Fruit fly (Drosophila melanogaster) whole organism, embryonic: ENCODE measurements around the gene CG12224.
A peak's percentile ranks its signal among the peaks of the same experiment; 100 is the strongest.

Experiments used
- Blimp-1 ChIP-seq: fragments of 200-800 bp; sonication (Bioruptor generic); optimal IDR thresholded peaks from 3 replicates; lab custom pipeline; 2018; ENCODE audit warnings: missing biosample characterization, missing genetic modification characterization, mild to moderate bottlenecking, moderate library complexity, missing genetic modification reagents
- BtbVII ChIP-seq: fragments of 200-800 bp; sonication (Bioruptor generic); optimal IDR thresholded peaks from 3 replicates; lab custom pipeline; 2017; ENCODE audit warnings: missing biosample characterization, mild to moderate bottlenecking, missing genetic modification characterization
- CG10979 ChIP-seq: fragments of 200-800 bp; sonication (Bioruptor generic); optimal IDR thresholded peaks from 2 replicates; lab custom pipeline; 2018; ENCODE audit warnings: missing biosample characterization, mild to moderate bottlenecking, missing genetic modification characterization, moderate library complexity
- CG11398 ChIP-seq: fragments of 200-800 bp; sonication (Bioruptor generic); optimal IDR thresholded peaks from 2 replicates; lab custom pipeline; 2016; ENCODE audit warnings: missing biosample characterization, missing genetic modification characterization
- CG12155 ChIP-seq: fragments of 200-800 bp; sonication (Bioruptor generic); optimal IDR thresholded peaks from 3 replicates; lab custom pipeline; 2016; ENCODE audit warnings: missing biosample characterization, missing genetic modification characterization
- CG13296 ChIP-seq: fragments of 200-800 bp; sonication (Bioruptor generic); optimal IDR thresholded peaks from 3 replicates; lab custom pipeline; 2018; ENCODE audit warnings: missing biosample characterization, mild to moderate bottlenecking, missing genetic modification characterization
- CG1647 ChIP-seq: fragments of 200-800 bp; sonication (Bioruptor generic); optimal IDR thresholded peaks from 3 replicates; lab custom pipeline; 2016; ENCODE audit warnings: missing biosample characterization, missing genetic modification characterization
- CG17612 ChIP-seq: fragments of 200-800 bp; sonication (Bioruptor generic); IDR thresholded peaks from 2 replicates; pipeline ENCODE4 v1.3.6; 2022; ENCODE audit warnings: missing biosample characterization, missing genetic modification characterization
- CG18599 ChIP-seq: fragments of 200-800 bp; sonication (Bioruptor generic); optimal IDR thresholded peaks from 3 replicates; lab custom pipeline; 2017; ENCODE audit warnings: missing biosample characterization, missing genetic modification characterization, mild to moderate bottlenecking, moderate library complexity, missing genetic modification reagents
- CG2202 ChIP-seq: fragments of 200-800 bp; sonication (Bioruptor generic); optimal IDR thresholded peaks from 2 replicates; lab custom pipeline; 2018; ENCODE audit warnings: missing biosample characterization, mild to moderate bottlenecking, missing genetic modification characterization
- CG31388 ChIP-seq: fragments of 200-800 bp; sonication (Bioruptor generic); optimal IDR thresholded peaks from 2 replicates; lab custom pipeline; 2016; ENCODE audit warnings: missing biosample characterization, missing genetic modification characterization
- CG32767 ChIP-seq: fragments of 200-800 bp; sonication (Bioruptor generic); IDR thresholded peaks from 2 replicates; pipeline ENCODE4 v1.3.6; 2022; ENCODE audit warnings: missing biosample characterization, missing genetic modification characterization
- CG3281 ChIP-seq: fragments of 200-800 bp; sonication (Bioruptor generic); optimal IDR thresholded peaks from 3 replicates; lab custom pipeline; 2017; ENCODE audit warnings: missing biosample characterization, mild to moderate bottlenecking, missing genetic modification characterization
- CG34376 ChIP-seq: fragments of 200-800 bp; sonication (Bioruptor generic); optimal IDR thresholded peaks from 2 replicates; lab custom pipeline; 2018; ENCODE audit warnings: missing biosample characterization, mild to moderate bottlenecking, missing genetic modification characterization
- CG34422 ChIP-seq: fragments of 200-800 bp; sonication (Bioruptor generic); IDR thresholded peaks from 3 replicates; pipeline ENCODE4 v1.3.6; 2022; ENCODE audit warnings: missing biosample characterization, missing genetic modification characterization
- CG4424 ChIP-seq: fragments of 200-800 bp; sonication (Bioruptor generic); optimal IDR thresholded peaks from 3 replicates; lab custom pipeline; 2016; ENCODE audit warnings: missing biosample characterization, missing genetic modification characterization
- CG6254 ChIP-seq: fragments of 200-800 bp; sonication (Bioruptor generic); optimal IDR thresholded peaks from 3 replicates; lab custom pipeline; 2017; ENCODE audit warnings: mild to moderate bottlenecking, missing biosample characterization, missing genetic modification reagents, missing genetic modification characterization
- CG7357 ChIP-seq: fragments of 200-800 bp; sonication (Bioruptor generic); IDR thresholded peaks from 3 replicates; pipeline ENCODE4 v1.3.6; 2022; ENCODE audit warnings: missing biosample characterization, missing genetic modification characterization
- CG7745 ChIP-seq: fragments of 200-800 bp; sonication (Bioruptor generic); optimal IDR thresholded peaks from 2 replicates; lab custom pipeline; 2018; ENCODE audit warnings: missing biosample characterization, mild to moderate bottlenecking, missing genetic modification characterization, moderate library complexity
- CG7786 ChIP-seq: fragments of 200-800 bp; sonication (Bioruptor generic); optimal IDR thresholded peaks from 2 replicates; lab custom pipeline; 2016; ENCODE audit warnings: missing biosample characterization, missing genetic modification characterization
- CG9727 ChIP-seq: fragments of 200-800 bp; sonication (Bioruptor generic); optimal IDR thresholded peaks from 3 replicates; lab custom pipeline; 2017; ENCODE audit warnings: missing biosample characterization, mild to moderate bottlenecking, missing genetic modification characterization
- CG9797 ChIP-seq: fragments of 200-800 bp; sonication (Bioruptor generic); optimal IDR thresholded peaks from 3 replicates; lab custom pipeline; 2018; ENCODE audit warnings: missing biosample characterization, mild to moderate bottlenecking, missing genetic modification characterization
- HHEX ChIP-seq: fragments of 200-800 bp; sonication (Bioruptor generic); optimal IDR thresholded peaks from 3 replicates; lab custom pipeline; 2017; ENCODE audit warnings: missing biosample characterization, mild to moderate bottlenecking, missing genetic modification characterization, missing genetic modification reagents
- Kr ChIP-seq: fragments of 200-800 bp; sonication (Bioruptor generic); optimal IDR thresholded peaks from 2 replicates; lab custom pipeline; 2017; ENCODE audit warnings: missing biosample characterization, mild to moderate bottlenecking, missing genetic modification characterization
- Mes4 ChIP-seq: fragments of 200-800 bp; sonication (Bioruptor generic); optimal IDR thresholded peaks from 2 replicates; lab custom pipeline; 2016; ENCODE audit warnings: missing biosample characterization, missing genetic modification characterization
- Rx ChIP-seq: fragments of 200-800 bp; sonication (Bioruptor generic); IDR thresholded peaks from 2 replicates; pipeline ENCODE4 v1.3.6; 2022; ENCODE audit warnings: missing biosample characterization, missing genetic modification characterization
- Sox102F ChIP-seq: fragments of 200-800 bp; sonication (Bioruptor generic); optimal IDR thresholded peaks from 2 replicates; lab custom pipeline; 2018; ENCODE audit warnings: missing biosample characterization, mild to moderate bottlenecking, missing genetic modification characterization, moderate library complexity
- Spps ChIP-seq: fragments of 200-800 bp; sonication (Bioruptor generic); optimal IDR thresholded peaks from 2 replicates; lab custom pipeline; 2018; ENCODE audit warnings: missing biosample characterization, mild to moderate bottlenecking, missing genetic modification characterization
- Sry-δ ChIP-seq: fragments of 200-800 bp; sonication (Bioruptor generic); optimal IDR thresholded peaks from 2 replicates; lab custom pipeline; 2016; ENCODE audit warnings: missing biosample characterization, missing genetic modification characterization
- Trl ChIP-seq, 3 experiments: fragments of >200 bp in 2 of 3; fragments of 200-800 bp in 1 of 3; sonication (Bioruptor generic) in 1 of 3; optimal IDR thresholded peaks; 2 replicates in 1 of 3; 3 replicates in 2 of 3; lab custom pipeline; 2016 to 2017; ENCODE audit warnings: missing biosample characterization in 1 of 3, missing genetic modification characterization in 1 of 3
- Xbp1 ChIP-seq: fragments of 200-800 bp; sonication (Bioruptor generic); optimal IDR thresholded peaks from 3 replicates; lab custom pipeline; 2016; ENCODE audit warnings: missing biosample characterization, mild to moderate bottlenecking, missing genetic modification characterization
- Xrp1 ChIP-seq: fragments of 200-800 bp; sonication (Bioruptor generic); IDR thresholded peaks from 2 replicates; pipeline ENCODE4 v1.3.6; 2022; ENCODE audit warnings: missing biosample characterization, missing genetic modification characterization
- abd-A ChIP-seq: fragments of 200-800 bp; sonication (Bioruptor generic); optimal IDR thresholded peaks from 3 replicates; lab custom pipeline; 2019; ENCODE audit warnings: missing biosample characterization, mild to moderate bottlenecking, missing genetic modification characterization, moderate library complexity
- bab2 ChIP-seq: fragments of 200-800 bp; sonication (Bioruptor generic); optimal IDR thresholded peaks from 2 replicates; lab custom pipeline; 2016; ENCODE audit warnings: missing biosample characterization, missing genetic modification characterization
- bsh ChIP-seq, 2 experiments: fragments of 200-800 bp; sonication (Bioruptor generic); optimal IDR thresholded peaks; 2 replicates each; lab custom pipeline; 2017 to 2018; ENCODE audit warnings: mild to moderate bottlenecking in 2 of 2, missing biosample characterization in 2 of 2, missing genetic modification characterization in 2 of 2, moderate library complexity in 1 of 2
- ci ChIP-seq: fragments of 200-800 bp; sonication (Bioruptor generic); IDR thresholded peaks from 3 replicates; pipeline ENCODE4 v1.3.6; 2022; ENCODE audit warnings: missing biosample characterization, missing genetic modification characterization
- croc ChIP-seq: fragments of 200-800 bp; sonication (Bioruptor generic); conservative IDR thresholded peaks from 3 replicates; pipeline ENCODE4 v1.3.6; 2022; ENCODE audit warnings: missing biosample characterization, missing genetic modification characterization
- danr ChIP-seq: fragments of 200-800 bp; sonication (Bioruptor generic); IDR thresholded peaks from 2 replicates; pipeline ENCODE4 v1.3.6; 2022; ENCODE audit warnings: missing biosample characterization, missing genetic modification characterization
- dati ChIP-seq: fragments of 200-800 bp; sonication (Bioruptor generic); IDR thresholded peaks from 2 replicates; pipeline ENCODE4 v1.3.6; 2022; ENCODE audit warnings: missing biosample characterization, missing genetic modification characterization
- fd102C ChIP-seq: fragments of 200-800 bp; sonication (Bioruptor generic); optimal IDR thresholded peaks from 2 replicates; lab custom pipeline; 2018; ENCODE audit warnings: missing biosample characterization, mild to moderate bottlenecking, missing genetic modification characterization, moderate library complexity
- gfzf ChIP-seq: fragments of 200-800 bp; sonication (Bioruptor generic); optimal IDR thresholded peaks from 2 replicates; lab custom pipeline; 2016; ENCODE audit warnings: missing biosample characterization, mild to moderate bottlenecking, missing genetic modification characterization, moderate library complexity
- klu ChIP-seq: fragments of 200-800 bp; sonication (Bioruptor generic); IDR thresholded peaks from 2 replicates; pipeline ENCODE4 v1.3.6; 2022; ENCODE audit warnings: missing biosample characterization, missing genetic modification characterization
- mld ChIP-seq: fragments of 200-800 bp; sonication (Bioruptor generic); IDR thresholded peaks from 3 replicates; pipeline ENCODE4 v1.3.6; 2022; ENCODE audit warnings: missing biosample characterization, missing genetic modification characterization; ENCODE audit not compliant: partially characterized antibody
- otp ChIP-seq: fragments of 200-800 bp; sonication (Bioruptor generic); IDR thresholded peaks from 3 replicates; pipeline ENCODE4, ENCODE4 v1.3.6; 2022; ENCODE audit warnings: missing biosample characterization, missing genetic modification characterization
- p53 ChIP-seq: fragments of 200-800 bp; sonication (Bioruptor generic); optimal IDR thresholded peaks from 2 replicates; lab custom pipeline; 2016; ENCODE audit warnings: missing biosample characterization, missing genetic modification characterization
- pfk ChIP-seq: fragments of 200-800 bp; sonication (Bioruptor generic); optimal IDR thresholded peaks from 2 replicates; lab custom pipeline; 2018; ENCODE audit warnings: missing biosample characterization, mild to moderate bottlenecking, missing genetic modification characterization, moderate library complexity
- rib ChIP-seq: fragments of 200-800 bp; sonication (Bioruptor generic); IDR thresholded peaks from 2 replicates; pipeline ENCODE4 v1.3.6; 2022; ENCODE audit warnings: missing biosample characterization, missing genetic modification characterization
- sim ChIP-seq: fragments of 200-800 bp; sonication (Bioruptor generic); IDR thresholded peaks from 2 replicates; pipeline ENCODE4 v1.3.6; 2022; ENCODE audit warnings: missing biosample characterization, missing genetic modification characterization
- stwl ChIP-seq: fragments of 200-800 bp; sonication (Bioruptor generic); optimal IDR thresholded peaks from 3 replicates; lab custom pipeline; 2018; ENCODE audit warnings: missing biosample characterization, mild to moderate bottlenecking, missing genetic modification characterization, moderate library complexity
- trem ChIP-seq: fragments of 200-800 bp; optimal IDR thresholded peaks from 3 replicates; lab custom pipeline; 2019; ENCODE audit warnings: missing biosample characterization, mild to moderate bottlenecking, missing genetic modification characterization, moderate library complexity

The CG12224 gene

dm6 chr3R:11962739-11963214 lies 19.1 kb downstream of the CG12224 start, which contains the start of the genes CG3281 and aurA (continued):
- TF ChIP-seq HHEX (GFP tag; lab: Kevin White, UChicago) = peak; percentile 18
- TF ChIP-seq CG1647 = peak; percentile 68
- TF ChIP-seq CG31388 (GFP tag; lab: Kevin White, UChicago) = no peak
- TF ChIP-seq bab2 (GFP tag; lab: Kevin White, UChicago) = peak; percentile 81
- TF ChIP-seq Sry-δ (GFP tag; lab: Kevin White, UChicago) = peak; percentile 97
- no peak for TF ChIP-seq dati (GFP tag; lab: Robert Waterston, UW)
- TF ChIP-seq CG17612 (GFP tag; lab: Robert Waterston, UW) = no peak
- no peak for TF ChIP-seq CG7745 (tag; lab: Kevin White, UChicago)
- no peak for TF ChIP-seq p53 (GFP tag; lab: Kevin White, UChicago)
- peak; percentile 82 for TF ChIP-seq CG4424 (GFP tag; lab: Kevin White, UChicago)
- TF ChIP-seq BtbVII (GFP tag; lab: Kevin White, UChicago) = no peak
- peak; percentile 20 for TF ChIP-seq CG2202 (tag; lab: Kevin White, UChicago)
- no peak for TF ChIP-seq rib (GFP tag; lab: Robert Waterston, UW)
- no peak for TF ChIP-seq sim (GFP tag; lab: Robert Waterston, UW)
- peak; percentile 59; the same call in 1 of the 3 replicates for TF ChIP-seq CG7357 (GFP tag; lab: Robert Waterston, UW)
- peak; percentile 86 for TF ChIP-seq trem
- peak; percentile 80 for TF ChIP-seq CG3281 (GFP tag; lab: Kevin White, UChicago)
- TF ChIP-seq CG13296 (GFP tag; lab: Kevin White, UChicago) = peak; percentile 51
- peak; percentile 31; the same call in 1 of the 2 replicates for TF ChIP-seq Rx (GFP tag; lab: Robert Waterston, UW)
- TF ChIP-seq bsh (GFP tag; optimal IDR thresholded peaks at IDR 0.05; lab: Kevin White, UChicago) = peak in 1 of 2 experiments; percentile 54
- TF ChIP-seq Spps (tag; lab: Kevin White, UChicago) = peak; percentile 35
- peak; percentile 57 for TF ChIP-seq CG9797
- peak; percentile 76 for TF ChIP-seq CG9727 (GFP tag; lab: Kevin White, UChicago)
- TF ChIP-seq CG34376 (GFP tag; lab: Kevin White, UChicago) = peak; percentile 72
- no peak for TF ChIP-seq Sox102F (GFP tag; lab: Kevin White, UChicago)
- no peak for TF ChIP-seq fd102C (GFP tag; lab: Kevin White, UChicago)
- no peak for TF ChIP-seq CG6254
- peak; percentile 51; the same call in 1 of the 2 replicates for TF ChIP-seq Xrp1 (GFP tag; lab: Robert Waterston, UW)
- TF ChIP-seq Xbp1 (GFP tag; lab: Kevin White, UChicago) = peak; percentile 81
- no peak for TF ChIP-seq Blimp-1 (GFP tag; lab: Kevin White, UChicago)
- TF ChIP-seq stwl (tag; lab: Kevin White, UChicago) = peak; percentile 92
- TF ChIP-seq abd-A = no peak
- peak; percentile 57 for TF ChIP-seq CG10979 (tag; lab: Kevin White, UChicago)
- no peak for TF ChIP-seq pfk
- TF ChIP-seq ci (GFP tag; lab: Robert Waterston, UW) = peak; percentile 34; the same call in 1 of the 3 replicates
- TF ChIP-seq croc (GFP tag; lab: Robert Waterston, UW) = peak; percentile 35
- TF ChIP-seq klu (GFP tag; lab: Robert Waterston, UW) = peak; percentile 73
- TF ChIP-seq CG32767 (GFP tag; lab: Robert Waterston, UW) = peak; percentile 31; the same call in 1 of the 2 replicates
- peak; percentile 83; the same call in 2 of the 3 replicates for TF ChIP-seq mld (GFP tag; lab: Robert Waterston, UW)
- TF ChIP-seq CG11398 (GFP tag; lab: Kevin White, UChicago) = peak; percentile 66
- no peak; the same call in 1 of the 3 replicates for TF ChIP-seq CG34422 (GFP tag; lab: Robert Waterston, UW)
- TF ChIP-seq Mes4 (GFP tag; lab: Kevin White, UChicago) = peak; percentile 36
- TF ChIP-seq Kr (GFP tag; lab: Kevin White, UChicago) = no peak
- no peak for TF ChIP-seq otp
- peak; percentile 82 for TF ChIP-seq CG7786
- peak; percentile 76 for TF ChIP-seq CG12155 (GFP tag; lab: Kevin White, UChicago)
- TF ChIP-seq CG18599 (GFP tag; lab: Kevin White, UChicago) = peak; percentile 51
- peak; percentile 43 for TF ChIP-seq gfzf (GFP tag; lab: Kevin White, UChicago)
- peak in 1 of 2 experiments; percentile 8 for TF ChIP-seq Trl (optimal IDR thresholded peaks at IDR 0.05; lab: Kevin White, UChicago)
- TF ChIP-seq Trl (GFP tag; optimal IDR thresholded peaks at IDR 0.05; lab: Kevin White, UChicago) = peak; percentile 74
- no peak for TF ChIP-seq danr (GFP tag; lab: Robert Waterston, UW)
